Worm (Caenorhabditis elegans) whole organism, late embryonic: Measurements from ENCODE around the gene F16H6.8.

ENCODE experiments used
- ceh-9 ChIP-seq: sonication (generic microtip); optimal IDR thresholded peaks from 2 replicates; lab custom pipeline; 2016; ENCODE audit warnings: mild to moderate bottlenecking, missing genetic modification characterization, inconsistent platforms, missing compliant biosample characterization
- nhr-11 ChIP-seq: fragments of 150-350 bp; optimal IDR thresholded peaks from 2 replicates; lab custom pipeline; 2014; ENCODE audit warnings: missing biosample characterization, missing genetic modification characterization

DNA sequence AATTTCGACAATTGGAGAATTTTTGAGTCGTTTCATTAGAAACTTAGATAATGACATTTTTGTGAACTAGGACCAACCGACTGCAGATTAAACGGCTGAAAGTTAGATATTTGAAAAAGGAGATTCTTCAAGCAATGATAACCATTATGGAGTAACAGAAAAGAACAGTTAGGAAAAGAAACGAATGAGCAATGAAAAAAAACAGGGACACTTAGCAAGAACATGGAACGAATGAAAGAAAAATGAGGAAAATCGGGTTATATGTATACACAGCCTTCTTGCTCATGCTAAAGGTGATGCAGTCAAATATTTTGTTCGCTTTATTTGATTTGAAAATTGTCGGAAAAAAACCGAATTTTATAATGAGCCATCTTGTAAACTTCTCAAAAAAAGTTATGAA, 8.3 kb upstream of the F16H6.8 start, which contains the start of gene F16H6.10:
- TF ChIP-seq nhr-11 (no peak), ceh-9 (tag; lab: Kevin White, UChicago) (no peak)
